Fruit fly (Drosophila melanogaster) S2 (cell line): ENCODE data around the gene sina.
A peak's percentile ranks its signal among the peaks of the same experiment; 100 is the strongest.

Source experiments
- CG8478 ChIP-seq: fragments of >200 bp; optimal IDR thresholded peaks from 2 replicates; lab custom pipeline; 2018
- CTCF ChIP-seq, 2 experiments: fragments of >200 bp; optimal IDR thresholded peaks; 2 replicates each; lab custom pipeline; 2018

sina gene

DNA sequence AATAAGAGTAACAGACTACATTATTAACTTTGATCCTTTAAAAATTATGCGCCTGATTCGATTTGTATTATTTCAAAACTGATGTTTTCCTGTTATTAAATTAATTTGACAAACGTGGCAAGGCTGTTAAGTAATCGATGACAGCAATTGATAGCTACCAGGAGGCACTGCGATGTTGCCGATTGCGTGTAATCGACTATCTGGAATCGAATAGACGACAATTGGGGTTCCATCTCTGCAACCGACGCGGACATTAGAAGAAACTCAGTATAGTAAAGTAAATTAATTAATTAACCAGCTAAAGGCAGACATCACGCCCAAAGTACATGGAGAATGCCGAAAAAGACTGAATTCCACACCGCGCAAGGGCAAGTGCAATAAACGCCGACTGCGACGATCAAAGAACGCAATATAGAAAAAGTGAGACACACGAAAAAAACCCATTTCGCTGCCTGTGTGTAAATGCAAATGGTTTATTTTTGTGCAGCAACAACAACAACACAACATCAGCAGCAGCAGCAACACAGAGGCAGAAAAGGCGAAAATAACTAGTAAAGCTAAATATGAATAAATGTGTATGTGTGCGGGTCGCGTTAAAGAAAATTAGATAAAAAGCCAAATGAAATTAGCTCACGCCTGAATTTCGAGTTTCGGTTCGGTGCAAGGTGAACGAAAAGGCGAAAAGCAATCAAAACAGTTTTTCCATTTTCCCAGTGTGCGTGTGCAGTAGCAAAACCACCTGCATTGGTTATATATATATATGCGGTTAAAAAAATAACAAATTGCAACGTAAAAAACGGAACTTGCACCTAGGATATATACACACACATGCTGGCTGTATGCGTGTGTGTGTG is at the start of gene sina:
Gene sina, plus strand, starts transcription at position 219 of the 854 bp plus-strand sequence.
- TF ChIP-seq CTCF (optimal IDR thresholded peaks at IDR 0.05; lab: Kevin White, UChicago): peak; percentile 11 to 28
- TF ChIP-seq CG8478 (lab: Kevin White, UChicago): no peak

- TF ChIP-seq CG8478 (lab: Kevin White, UChicago) (no peak), CTCF (optimal IDR thresholded peaks at IDR 0.05; lab: Kevin White, UChicago) (no peak)
These were observed 48.9 kb upstream of the sina start, which contains the start of gene nudC for dm6 chr3L:16804627-16805026. nudC (plus strand) TSS chr3L:16804994.

- TF ChIP-seq CG8478 (lab: Kevin White, UChicago) (no peak), CTCF (optimal IDR thresholded peaks at IDR 0.05; lab: Kevin White, UChicago) (no peak)
These were observed 47.5 kb upstream of the sina start for dm6 chr3L:16805806-16806719.

dm6 chr3L:16806823-16807325 is 46.7 kb upstream of the sina start:
- TF ChIP-seq CG8478 (lab: Kevin White, UChicago) (no peak), CTCF (optimal IDR thresholded peaks at IDR 0.05; lab: Kevin White, UChicago) (no peak)

DNA sequence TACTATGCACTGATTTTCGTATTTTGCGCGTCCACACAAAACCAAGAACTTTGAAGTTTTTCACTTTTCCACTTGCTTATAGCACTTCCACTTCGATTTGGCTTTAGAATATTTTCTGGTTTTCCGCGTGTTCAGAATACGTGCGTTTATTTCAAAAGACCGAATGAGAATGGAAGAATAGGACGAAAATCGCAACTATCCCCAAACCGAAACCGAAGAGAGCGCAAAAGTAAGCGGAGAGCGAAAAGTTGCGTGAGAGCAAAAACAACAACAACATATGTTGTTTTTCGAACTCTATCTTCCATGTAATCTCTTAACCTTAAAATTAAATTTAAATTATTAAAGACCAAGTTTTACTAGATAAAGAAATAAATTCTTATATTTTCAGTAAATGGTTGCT is 46.0 kb upstream of the sina start, which contains the start of gene CG9674:
Gene CG9674, minus strand, starts transcription at position 174 of the 400 bp plus-strand sequence.
- no peak for TF ChIP-seq CTCF (optimal IDR thresholded peaks at IDR 0.05; lab: Kevin White, UChicago)
- no peak for TF ChIP-seq CG8478 (lab: Kevin White, UChicago)

DNA sequence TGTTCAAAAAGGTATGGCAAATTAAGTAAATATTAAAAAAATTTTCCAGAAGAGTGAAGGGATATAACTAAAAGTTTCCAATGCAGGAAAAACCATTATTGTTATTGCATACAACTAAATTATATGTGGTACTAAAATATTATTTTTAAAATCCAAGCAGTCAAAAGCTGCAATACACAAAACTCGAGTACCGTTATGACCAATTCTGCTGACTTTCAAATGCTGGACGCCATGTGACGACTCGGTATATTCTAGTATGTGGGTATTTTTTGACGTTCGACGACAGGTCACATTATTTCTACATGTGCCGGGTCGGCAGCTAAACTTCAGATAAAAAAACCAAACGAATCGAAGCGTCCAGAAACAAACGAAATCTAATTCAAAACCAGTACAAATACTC is 45.4 kb upstream of the sina start:
- TF ChIP-seq CG8478 (lab: Kevin White, UChicago) (no peak), CTCF (optimal IDR thresholded peaks at IDR 0.05; lab: Kevin White, UChicago) (peak in 1 of 2 experiments; percentile 41)

dm6 chr3L:16810512-16810911 is 43.0 kb upstream of the sina start:
- TF ChIP-seq CTCF (optimal IDR thresholded peaks at IDR 0.05; lab: Kevin White, UChicago) (no peak), CG8478 (lab: Kevin White, UChicago) (no peak)

dm6 chr3L:16811908-16812307 is 41.6 kb upstream of the sina start:
- TF ChIP-seq CG8478 (lab: Kevin White, UChicago) (no peak), CTCF (optimal IDR thresholded peaks at IDR 0.05; lab: Kevin White, UChicago) (no peak)

DNA sequence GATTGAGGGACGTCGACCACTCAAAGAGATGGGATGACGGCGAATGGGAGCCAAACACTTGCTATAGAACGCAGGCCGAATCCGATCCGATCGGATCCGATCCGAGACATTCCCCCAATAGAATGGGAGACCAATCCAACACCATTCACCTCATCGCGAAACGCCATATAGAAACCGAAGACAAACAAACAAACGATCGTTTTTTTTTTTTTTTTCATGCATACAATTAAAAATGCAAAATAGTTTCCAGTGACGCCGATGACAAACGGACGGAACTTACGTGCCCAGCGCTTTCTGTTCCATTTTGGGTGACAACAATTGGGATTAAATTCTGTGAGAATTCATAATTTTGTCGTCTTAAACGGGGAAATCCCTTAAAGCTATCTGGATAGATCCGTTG is 39.6 kb upstream of the sina start:
- TF ChIP-seq CG8478 (lab: Kevin White, UChicago): no peak
- no peak for TF ChIP-seq CTCF (optimal IDR thresholded peaks at IDR 0.05; lab: Kevin White, UChicago)

dm6 chr3L:16818063-16818462 is 35.5 kb upstream of the sina start:
- no peak for TF ChIP-seq CTCF (optimal IDR thresholded peaks at IDR 0.05; lab: Kevin White, UChicago)
- TF ChIP-seq CG8478 (lab: Kevin White, UChicago): no peak

DNA sequence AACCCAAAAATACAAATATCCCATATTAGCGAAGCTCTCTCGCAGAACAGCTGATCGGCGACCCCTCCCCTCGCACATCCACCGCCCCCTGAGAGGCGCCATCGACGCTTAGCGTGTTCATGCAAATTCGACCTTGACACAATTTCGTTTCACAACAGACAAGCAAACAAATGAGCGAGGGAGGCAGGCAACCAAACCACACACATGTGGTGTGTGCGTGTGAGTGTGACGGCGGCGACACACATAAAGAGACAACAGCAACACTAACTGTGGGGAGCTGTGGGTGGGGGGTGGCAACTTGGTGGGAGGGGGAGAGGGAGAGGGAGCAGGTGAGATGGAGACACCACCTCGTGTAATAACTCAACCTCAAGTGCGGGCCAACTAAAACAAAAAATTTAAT is 28.8 kb upstream of the sina start:
- TF ChIP-seq CG8478 (lab: Kevin White, UChicago): no peak
- no peak for TF ChIP-seq CTCF (optimal IDR thresholded peaks at IDR 0.05; lab: Kevin White, UChicago)

DNA sequence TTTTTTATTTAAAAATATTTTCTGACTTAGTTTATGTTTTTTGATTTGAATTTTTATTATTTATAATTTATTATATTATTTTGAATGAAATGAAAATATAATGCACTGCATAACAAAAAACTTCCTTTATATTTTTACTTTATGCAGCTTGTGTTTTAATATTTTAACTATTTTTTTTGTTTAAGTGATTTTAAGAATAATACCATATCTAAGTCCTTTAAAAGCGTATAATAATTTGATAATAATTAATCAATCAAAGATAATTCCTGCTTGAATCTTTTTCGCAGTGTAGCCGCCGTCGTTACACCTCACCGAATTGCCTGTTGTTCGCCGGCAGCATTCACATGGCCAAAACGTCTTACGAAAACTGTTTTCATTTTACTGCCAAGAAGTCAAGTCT is 28.4 kb upstream of the sina start:
- TF ChIP-seq CG8478 (lab: Kevin White, UChicago): no peak
- no peak for TF ChIP-seq CTCF (optimal IDR thresholded peaks at IDR 0.05; lab: Kevin White, UChicago)

dm6 chr3L:16828967-16829366 is 24.6 kb upstream of the sina start, which contains the start of gene CG13024:
CG13024 (minus strand) TSS chr3L:16829074.
- TF ChIP-seq CTCF (optimal IDR thresholded peaks at IDR 0.05; lab: Kevin White, UChicago) (no peak), CG8478 (lab: Kevin White, UChicago) (no peak)

DNA sequence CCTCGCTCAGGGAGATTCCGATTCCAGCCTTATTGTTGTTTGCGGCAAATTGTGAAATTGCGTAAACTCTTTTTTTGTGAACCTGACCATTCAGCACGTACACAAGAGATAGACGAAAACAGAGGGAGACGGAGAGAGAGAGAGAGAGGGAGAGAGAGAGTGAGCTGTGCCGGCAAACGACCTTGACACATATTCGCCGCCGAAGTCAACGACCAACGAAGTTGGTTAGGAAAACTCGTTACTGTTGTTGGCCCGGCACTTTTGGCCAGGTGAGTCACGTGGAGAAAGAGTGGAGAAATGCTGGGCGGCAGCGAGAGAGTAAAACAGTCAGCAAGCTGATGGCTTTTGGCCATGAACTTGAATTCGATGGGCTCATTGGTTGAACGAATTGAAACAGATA is 23.6 kb upstream of the sina start:
- no peak for TF ChIP-seq CTCF (optimal IDR thresholded peaks at IDR 0.05; lab: Kevin White, UChicago)
